Worm (Caenorhabditis elegans) whole organism, L1 larva: ENCODE data around the gene sodh-2.
A peak's percentile ranks its signal among the peaks of the same experiment; 100 is the strongest.

ENCODE experiments used
- C16A3.4 ChIP-seq: fragments of 150-350 bp; optimal IDR thresholded peaks from 2 replicates; lab custom pipeline; 2014; ENCODE audit warnings: missing biosample characterization, missing genetic modification characterization
- F16B12.6 ChIP-seq: fragments of 150-350 bp; optimal IDR thresholded peaks from 2 replicates; lab custom pipeline; 2014; ENCODE audit warnings: missing biosample characterization, missing genetic modification characterization
- aha-1 ChIP-seq: fragments of 150-350 bp; optimal IDR thresholded peaks from 2 replicates; lab custom pipeline; 2014; ENCODE audit warnings: missing biosample characterization, missing genetic modification characterization
- alr-1 ChIP-seq: fragments of 200-800 bp; sonication (Bioruptor generic); optimal IDR thresholded peaks from 2 replicates; lab custom pipeline; 2018; ENCODE audit warnings: borderline replicate concordance, mild to moderate bottlenecking, missing genetic modification characterization, missing compliant biosample characterization
- ama-1 ChIP-seq: fragments of 150-350 bp; optimal IDR thresholded peaks from 2 replicates; lab custom pipeline; 2014
- blmp-1 ChIP-seq: fragments of 150-350 bp; optimal IDR thresholded peaks from 2 replicates; lab custom pipeline; 2014; ENCODE audit warnings: missing biosample characterization, missing genetic modification characterization
- ceh-8 ChIP-seq: fragments of 200-800 bp; sonication (Bioruptor generic); optimal IDR thresholded peaks from 2 replicates; lab custom pipeline; 2018; ENCODE audit warnings: mild to moderate bottlenecking, missing genetic modification characterization, moderate library complexity, missing compliant biosample characterization
- ceh-88 ChIP-seq: fragments of 200-800 bp; sonication (Bioruptor generic); IDR thresholded peaks from 2 replicates; pipeline ENCODE4 v1.3.6; 2022; ENCODE audit warnings: missing genetic modification characterization, missing compliant biosample characterization
- dpl-1 ChIP-seq, 3 experiments: fragments of 150-350 bp in 2 of 3; sonication (generic microtip) in 1 of 3; optimal IDR thresholded peaks; 2 replicates each; lab custom pipeline; 2014 to 2017; ENCODE audit warnings: missing biosample characterization in 3 of 3, missing genetic modification characterization in 3 of 3, missing genetic modification reagents in 3 of 3
- dsc-1 ChIP-seq: sonication (generic microtip); optimal IDR thresholded peaks from 2 replicates; lab custom pipeline; 2016; ENCODE audit warnings: mild to moderate bottlenecking, missing genetic modification characterization, missing compliant biosample characterization
- efl-1 ChIP-seq, 4 experiments: fragments of 150-350 bp; optimal IDR thresholded peaks in 3 of 4; peaks in 1 of 4; 1 replicate in 1 of 4; 2 replicates in 3 of 4; lab custom pipeline; 2014; ENCODE audit warnings: missing biosample characterization in 2 of 4, missing genetic modification characterization in 2 of 4, missing genetic modification reagents in 2 of 4
- efl-3 ChIP-seq: fragments of 200-800 bp; sonication (Bioruptor generic); optimal IDR thresholded peaks from 2 replicates; lab custom pipeline; 2018; ENCODE audit warnings: mild to moderate bottlenecking, missing genetic modification characterization, missing compliant biosample characterization
- egl-13 ChIP-seq: sonication (generic microtip); optimal IDR thresholded peaks from 2 replicates; lab custom pipeline; 2016; ENCODE audit warnings: missing genotype, missing genetic modification reagents, missing genetic modification characterization, missing compliant biosample characterization
- egl-27 ChIP-seq, 2 experiments: fragments of 150-350 bp in 1 of 2; sonication (generic microtip); optimal IDR thresholded peaks; 3 replicates each; lab custom pipeline; 2017 to 2018; ENCODE audit warnings: missing biosample characterization in 2 of 2, missing genetic modification characterization in 2 of 2, missing genetic modification reagents in 2 of 2
- elt-2 ChIP-seq: sonication (generic microtip); optimal IDR thresholded peaks from 2 replicates; lab custom pipeline; 2016; ENCODE audit warnings: missing genetic modification characterization, mild to moderate bottlenecking, inconsistent platforms, missing compliant biosample characterization, missing genetic modification reagents
- elt-3 ChIP-seq, 6 experiments: fragments of 150-350 bp in 1 of 6; sonication (generic microtip); optimal IDR thresholded peaks; 2 replicates each; lab custom pipeline; 2017 to 2018; ENCODE audit warnings: missing biosample characterization in 6 of 6, missing genetic modification characterization in 6 of 6, inconsistent platforms in 1 of 6
- ets-5 ChIP-seq: fragments of 200-800 bp; sonication (Bioruptor generic); IDR thresholded peaks from 2 replicates; pipeline ENCODE4 v1.3.6; 2022; ENCODE audit warnings: missing genetic modification characterization, missing compliant biosample characterization
- fkh-10 ChIP-seq: sonication (generic microtip); optimal IDR thresholded peaks from 2 replicates; lab custom pipeline; 2017; ENCODE audit warnings: missing biosample characterization, missing genetic modification reagents, missing genetic modification characterization
- fos-1 ChIP-seq: fragments of 150-350 bp; optimal IDR thresholded peaks from 2 replicates; lab custom pipeline; 2014; ENCODE audit warnings: missing biosample characterization, missing genetic modification characterization
- grh-1 ChIP-seq: fragments of 200-800 bp; sonication (Bioruptor generic); IDR thresholded peaks from 2 replicates; pipeline ENCODE4 v1.3.6; 2022; ENCODE audit warnings: missing genetic modification reagents, missing genetic modification characterization, missing compliant biosample characterization
- hlh-17 ChIP-seq: fragments of 200-800 bp; sonication (Bioruptor generic); optimal IDR thresholded peaks from 2 replicates; lab custom pipeline; 2018; ENCODE audit warnings: missing genetic modification characterization, mild to moderate bottlenecking, missing compliant biosample characterization, moderate library complexity, borderline replicate concordance
- hlh-4 ChIP-seq: sonication (generic microtip); optimal IDR thresholded peaks from 2 replicates; lab custom pipeline; 2016; ENCODE audit warnings: mild to moderate bottlenecking, missing genetic modification characterization, missing compliant biosample characterization
- hpl-2 ChIP-seq: fragments of 150-350 bp; optimal IDR thresholded peaks from 2 replicates; lab custom pipeline; 2014; ENCODE audit warnings: missing biosample characterization, missing genetic modification reagents, missing genetic modification characterization
- irx-1 ChIP-seq: sonication (generic microtip); optimal IDR thresholded peaks from 2 replicates; lab custom pipeline; 2016; ENCODE audit warnings: missing genetic modification characterization, missing compliant biosample characterization
- isw-1 ChIP-seq: fragments of 200-800 bp; sonication (Bioruptor generic); IDR thresholded peaks from 2 replicates; pipeline ENCODE4 v1.3.6; 2022; ENCODE audit warnings: missing genetic modification characterization, missing compliant biosample characterization
- jun-1 ChIP-seq: fragments of 150-350 bp; optimal IDR thresholded peaks from 2 replicates; lab custom pipeline; 2014; ENCODE audit warnings: missing biosample characterization, missing genetic modification reagents, missing genetic modification characterization
- lin-13 ChIP-seq: fragments of 150-350 bp; optimal IDR thresholded peaks from 2 replicates; lab custom pipeline; 2014; ENCODE audit warnings: missing biosample characterization, missing genetic modification reagents, missing genetic modification characterization
- lin-15B ChIP-seq: fragments of 150-350 bp; sonication (generic microtip); optimal IDR thresholded peaks from 3 replicates; lab custom pipeline; 2014; ENCODE audit warnings: missing biosample characterization, missing genetic modification characterization
- lin-39 ChIP-seq: fragments of 150-350 bp; optimal IDR thresholded peaks from 2 replicates; lab custom pipeline; 2014; ENCODE audit warnings: missing biosample characterization, missing genetic modification reagents, missing genetic modification characterization
- lir-3 ChIP-seq: sonication (generic microtip); optimal IDR thresholded peaks from 2 replicates; lab custom pipeline; 2016; ENCODE audit warnings: mild to moderate bottlenecking, missing genetic modification characterization, moderate library complexity, missing compliant biosample characterization; ENCODE audit not compliant: poor library complexity
- lsy-2 ChIP-seq, 2 experiments: fragments of 150-350 bp; optimal IDR thresholded peaks; 2 replicates each; lab custom pipeline; 2014; ENCODE audit warnings: missing biosample characterization in 2 of 2, missing genetic modification characterization in 2 of 2
- mdl-1 ChIP-seq, 2 experiments: fragments of 150-350 bp; optimal IDR thresholded peaks; 2 replicates each; lab custom pipeline; 2014 to 2017; ENCODE audit warnings: missing biosample characterization in 2 of 2, missing genetic modification characterization in 2 of 2, inconsistent platforms in 1 of 2
- mef-2 ChIP-seq: fragments of 150-350 bp; optimal IDR thresholded peaks from 2 replicates; lab custom pipeline; 2014; ENCODE audit warnings: missing biosample characterization, missing genetic modification characterization
- mep-1 ChIP-seq: fragments of 150-350 bp; optimal IDR thresholded peaks from 2 replicates; lab custom pipeline; 2014; ENCODE audit warnings: missing biosample characterization, missing genetic modification characterization
- nhr-11 ChIP-seq: fragments of 150-350 bp; optimal IDR thresholded peaks from 2 replicates; lab custom pipeline; 2014; ENCODE audit warnings: missing biosample characterization, missing genetic modification characterization
- nhr-12 ChIP-seq: sonication (generic microtip); optimal IDR thresholded peaks from 2 replicates; lab custom pipeline; 2017; ENCODE audit warnings: missing biosample characterization, missing genetic modification characterization
- nhr-20 ChIP-seq: sonication (generic microtip); optimal IDR thresholded peaks from 2 replicates; lab custom pipeline; 2016; ENCODE audit warnings: mild to moderate bottlenecking, missing genetic modification characterization, missing compliant biosample characterization
- nhr-47 ChIP-seq: sonication (generic microtip); optimal IDR thresholded peaks from 2 replicates; lab custom pipeline; 2016; ENCODE audit warnings: mild to moderate bottlenecking, missing genetic modification characterization, moderate library complexity, missing compliant biosample characterization
- nhr-76 ChIP-seq: sonication (generic microtip); optimal IDR thresholded peaks from 2 replicates; lab custom pipeline; 2017; ENCODE audit warnings: missing biosample characterization, missing genetic modification characterization
- nhr-84 ChIP-seq: sonication (generic microtip); optimal IDR thresholded peaks from 2 replicates; lab custom pipeline; 2017; ENCODE audit warnings: missing biosample characterization, missing genetic modification characterization
- pax-3 ChIP-seq: fragments of 200-800 bp; sonication (Bioruptor generic); optimal IDR thresholded peaks from 2 replicates; lab custom pipeline; 2018; ENCODE audit warnings: mild to moderate bottlenecking, missing genetic modification characterization, moderate library complexity, missing compliant biosample characterization
- pqm-1 ChIP-seq: sonication (generic microtip); optimal IDR thresholded peaks from 3 replicates; lab custom pipeline; 2017; ENCODE audit warnings: missing biosample characterization, missing genetic modification characterization
- rnt-1 ChIP-seq: sonication (generic microtip); optimal IDR thresholded peaks from 2 replicates; lab custom pipeline; 2016; ENCODE audit warnings: mild to moderate bottlenecking, missing genetic modification characterization, moderate library complexity, missing compliant biosample characterization
- skn-1 ChIP-seq: fragments of 150-350 bp; optimal IDR thresholded peaks from 2 replicates; lab custom pipeline; 2014; ENCODE audit warnings: missing biosample characterization, missing genetic modification characterization
- sox-4 ChIP-seq: sonication (generic microtip); optimal IDR thresholded peaks from 2 replicates; lab custom pipeline; 2016; ENCODE audit warnings: missing genetic modification characterization, missing compliant biosample characterization
- sptf-1 ChIP-seq: fragments of 150-350 bp; optimal IDR thresholded peaks from 2 replicates; lab custom pipeline; 2014; ENCODE audit warnings: missing biosample characterization, missing genetic modification characterization
- swsn-7 ChIP-seq: sonication (generic microtip); optimal IDR thresholded peaks from 2 replicates; lab custom pipeline; 2016; ENCODE audit warnings: missing genetic modification characterization, missing compliant biosample characterization
- tlp-1 ChIP-seq: fragments of 150-350 bp; optimal IDR thresholded peaks from 2 replicates; lab custom pipeline; 2014; ENCODE audit warnings: missing biosample characterization, missing genetic modification characterization
- unc-130 ChIP-seq: fragments of 150-350 bp; optimal IDR thresholded peaks from 2 replicates; lab custom pipeline; 2017; ENCODE audit warnings: missing biosample characterization, missing genetic modification characterization, inconsistent platforms
- unc-62 ChIP-seq: fragments of 150-350 bp; optimal IDR thresholded peaks from 2 replicates; lab custom pipeline; 2014; ENCODE audit warnings: missing biosample characterization, missing genetic modification reagents, missing genetic modification characterization
- xbp-1 ChIP-seq: sonication (generic microtip); optimal IDR thresholded peaks from 2 replicates; lab custom pipeline; 2016; ENCODE audit warnings: missing genetic modification characterization, missing compliant biosample characterization
- ztf-11 ChIP-seq, 2 experiments: sonication (generic microtip); optimal IDR thresholded peaks; 2 replicates each; lab custom pipeline; 2016 to 2017; ENCODE audit warnings: missing genetic modification characterization in 2 of 2, missing biosample characterization in 1 of 2, missing compliant biosample characterization in 1 of 2
- ztf-4 ChIP-seq: fragments of 150-350 bp; optimal IDR thresholded peaks from 2 replicates; lab custom pipeline; 2014; ENCODE audit warnings: missing biosample characterization, missing genetic modification characterization

sodh-2 gene

ce11 chrV:11885939-11886338 is 5.1 kb downstream of the sodh-2 start (continued):
- TF ChIP-seq lin-15B (tag; lab: Kevin White, UChicago) (no peak), fos-1 (tag; lab: Kevin White, UChicago) (no peak), efl-1 (optimal IDR thresholded peaks at IDR 0.05; lab: Kevin White, UChicago) (peak; percentile 7 to 23), efl-1 (GFP tag; optimal IDR thresholded peaks at IDR 0.05 in 1 of 2; lab: Kevin White, UChicago) (peak; percentile 5 to 80), nhr-20 (tag; lab: Kevin White, UChicago) (peak; percentile 97), lin-39 (tag; lab: Kevin White, UChicago) (peak; percentile 18), nhr-47 (tag; lab: Kevin White, UChicago) (peak; percentile 60), hpl-2 (GFP tag; lab: Kevin White, UChicago) (no peak), jun-1 (peak; percentile 23), isw-1 (GFP tag; lab: Robert Waterston, UW) (no peak), sptf-1 (tag; lab: Kevin White, UChicago) (no peak), ceh-8 (GFP tag; lab: Kevin White, UChicago) (no peak), nhr-84 (tag; lab: Kevin White, UChicago) (no peak), F16B12.6 (tag; lab: Kevin White, UChicago) (no peak), tlp-1 (no peak), nhr-76 (tag; lab: Kevin White, UChicago) (no peak), skn-1 (tag; lab: Kevin White, UChicago) (no peak), ets-5 (GFP tag; lab: Robert Waterston, UW) (no peak), egl-13 (tag; lab: Kevin White, UChicago) (no peak), ama-1 (lab: Kevin White, UChicago) (peak; percentile 10), efl-3 (GFP tag; lab: Kevin White, UChicago) (no peak), lsy-2 (tag; optimal IDR thresholded peaks at IDR 0.05; lab: Kevin White, UChicago) (peak; percentile 51 to 56), aha-1 (no peak), irx-1 (tag; lab: Kevin White, UChicago) (peak; percentile 13), unc-62 (no peak), nhr-12 (tag; lab: Kevin White, UChicago) (no peak), unc-130 (tag; lab: Kevin White, UChicago) (peak; percentile 83), ceh-88 (GFP tag; lab: Robert Waterston, UW) (peak; percentile 56; the same call in 1 of the 2 replicates), pax-3 (tag; lab: Kevin White, UChicago) (peak; percentile 21), blmp-1 (tag; lab: Kevin White, UChicago) (peak; percentile 54), dpl-1 (GFP tag; optimal IDR thresholded peaks at IDR 0.05; lab: Kevin White, UChicago) (peak in 2 of 3 experiments; percentile 24 to 51), lir-3 (peak; percentile 68), grh-1 (GFP tag; lab: Robert Waterston, UW) (peak; percentile 41; the same call in 1 of the 2 replicates), elt-2 (peak; percentile 91), mef-2 (tag; lab: Kevin White, UChicago) (no peak), rnt-1 (peak; percentile 75), alr-1 (no peak), swsn-7 (peak; percentile 62), hlh-17 (GFP tag; lab: Kevin White, UChicago) (no peak), lin-13 (GFP tag; lab: Kevin White, UChicago) (peak; percentile 58), pqm-1 (no peak), mdl-1 (tag; optimal IDR thresholded peaks at IDR 0.05; lab: Kevin White, UChicago) (peak in 1 of 2 experiments; percentile 96), egl-27 (tag; optimal IDR thresholded peaks at IDR 0.05; lab: Kevin White, UChicago) (no peak), xbp-1 (tag; lab: Kevin White, UChicago) (peak; percentile 31), C16A3.4 (tag; lab: Kevin White, UChicago) (peak; percentile 61), hlh-4 (no peak), mep-1 (tag; lab: Kevin White, UChicago) (peak; percentile 43), nhr-11 (no peak), dsc-1 (tag; lab: Kevin White, UChicago) (no peak), ztf-11 (tag; optimal IDR thresholded peaks at IDR 0.05; lab: Kevin White, UChicago) (no peak), ztf-4 (peak; percentile 50), sox-4 (tag; lab: Kevin White, UChicago) (no peak), fkh-10 (no peak), elt-3 (tag; optimal IDR thresholded peaks at IDR 0.05; lab: Kevin White, UChicago) (peak in 3 of 6 experiments; percentile 34 to 89 (median 87))
